Fruit fly (Drosophila melanogaster): ENCODE data around the gene CG43121.

The CG43121 gene

dm6 chr3L:14624425-14625309, 47.6 kb downstream of the CG43121 start:
- TF ChIP-seq CG17801 (GFP tag; optimal IDR thresholded peaks at IDR 0.05; ENCODE audit: partially characterized antibody), result no peak

- TF ChIP-seq CG17801 (GFP tag; optimal IDR thresholded peaks at IDR 0.05; ENCODE audit: partially characterized antibody), result no peak
Measured at dm6 chr3L:14622457-14622899, 49.8 kb downstream of the CG43121 start, which contains the start of gene CG9628. CG9628 (plus strand) TSS chr3L:14622796.
